Worm (Caenorhabditis elegans): ENCODE measurements around the gene nphp-2.

DNA sequence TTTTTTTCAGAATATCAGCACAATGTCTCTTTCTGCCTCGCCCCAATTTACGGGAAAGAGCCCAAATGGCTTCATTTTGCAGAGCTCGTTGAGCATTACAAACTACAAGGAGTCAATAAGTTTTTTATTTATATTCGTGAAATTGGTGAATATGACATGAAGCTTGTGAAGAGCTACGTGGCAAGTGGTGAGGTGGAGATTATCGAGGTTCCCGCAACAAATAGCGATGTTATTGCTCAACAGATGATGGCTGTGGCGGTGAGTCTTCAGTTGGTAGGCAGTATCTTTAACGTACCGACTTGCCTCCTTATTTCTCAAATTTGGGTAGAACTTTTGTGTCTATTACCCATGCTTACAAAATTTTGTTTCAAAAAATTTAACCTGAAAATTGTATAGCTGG, 32.9 kb downstream of the nphp-2 start:
- TF ChIP-seq nhr-43 (tag; optimal IDR thresholded peaks at IDR 0.05; ENCODE audit: poor library complexity, severe bottlenecking), result no peak
- TF ChIP-seq fkh-10 (GFP tag; optimal IDR thresholded peaks at IDR 0.05), result no peak
- TF ChIP-seq unc-39 (tag; optimal IDR thresholded peaks at IDR 0.05), result no peak
- TF ChIP-seq ceh-82 (tag; optimal IDR thresholded peaks at IDR 0.05), result no peak
- no peak for TF ChIP-seq lin-15B (tag; optimal IDR thresholded peaks at IDR 0.05)
- no peak for TF ChIP-seq skn-1 (tag; optimal IDR thresholded peaks at IDR 0.05)
- no peak for TF ChIP-seq zag-1 (tag; optimal IDR thresholded peaks at IDR 0.05)
- no peak for TF ChIP-seq fos-1 (tag; optimal IDR thresholded peaks at IDR 0.05)
- no peak for TF ChIP-seq lin-39 (tag; optimal IDR thresholded peaks at IDR 0.05)
- TF ChIP-seq elt-2 (tag; optimal IDR thresholded peaks at IDR 0.05), result no peak
- TF ChIP-seq pha-4 (tag; optimal IDR thresholded peaks at IDR 0.05), result no peak
